Worm (Caenorhabditis elegans) whole organism, L2 larva: ENCODE results near the gene natc-2.

ENCODE experiments used
- Y55F3AM.14 ChIP-seq: fragments of 200-800 bp; sonication (Bioruptor generic); optimal IDR thresholded peaks from 2 replicates; lab custom pipeline; 2018; ENCODE audit warnings: mild to moderate bottlenecking, missing genetic modification characterization, missing compliant biosample characterization
- sma-3 ChIP-seq: sonication (generic microtip); optimal IDR thresholded peaks from 2 replicates; lab custom pipeline; 2016; ENCODE audit warnings: missing genetic modification reagents, missing genetic modification characterization, missing compliant biosample characterization

DNA sequence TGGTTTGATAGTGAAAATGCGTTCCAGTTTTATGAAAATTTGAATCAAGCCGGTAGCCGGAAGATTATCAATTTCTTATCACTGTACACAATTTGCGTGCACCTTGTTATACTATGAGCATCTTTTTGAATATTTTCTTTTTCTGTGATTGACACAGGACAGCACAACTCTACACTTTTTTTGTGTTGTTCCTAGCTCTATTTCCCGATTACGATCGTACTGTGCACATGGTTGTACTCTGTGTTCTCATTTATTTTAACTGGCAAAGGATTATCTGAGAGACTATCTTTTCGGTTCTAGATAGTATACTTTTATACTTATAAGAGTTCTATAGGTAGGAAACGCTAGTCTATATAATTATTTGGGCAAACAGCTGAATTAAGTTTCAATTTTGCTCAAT is 1.8 kb upstream of the natc-2 start:
- TF ChIP-seq sma-3 (no peak), Y55F3AM.14 (GFP tag; lab: Kevin White, UChicago) (no peak)
